3 fruit fly cellular contexts compared by ENCODE assay signal in the genomic region with DNA sequence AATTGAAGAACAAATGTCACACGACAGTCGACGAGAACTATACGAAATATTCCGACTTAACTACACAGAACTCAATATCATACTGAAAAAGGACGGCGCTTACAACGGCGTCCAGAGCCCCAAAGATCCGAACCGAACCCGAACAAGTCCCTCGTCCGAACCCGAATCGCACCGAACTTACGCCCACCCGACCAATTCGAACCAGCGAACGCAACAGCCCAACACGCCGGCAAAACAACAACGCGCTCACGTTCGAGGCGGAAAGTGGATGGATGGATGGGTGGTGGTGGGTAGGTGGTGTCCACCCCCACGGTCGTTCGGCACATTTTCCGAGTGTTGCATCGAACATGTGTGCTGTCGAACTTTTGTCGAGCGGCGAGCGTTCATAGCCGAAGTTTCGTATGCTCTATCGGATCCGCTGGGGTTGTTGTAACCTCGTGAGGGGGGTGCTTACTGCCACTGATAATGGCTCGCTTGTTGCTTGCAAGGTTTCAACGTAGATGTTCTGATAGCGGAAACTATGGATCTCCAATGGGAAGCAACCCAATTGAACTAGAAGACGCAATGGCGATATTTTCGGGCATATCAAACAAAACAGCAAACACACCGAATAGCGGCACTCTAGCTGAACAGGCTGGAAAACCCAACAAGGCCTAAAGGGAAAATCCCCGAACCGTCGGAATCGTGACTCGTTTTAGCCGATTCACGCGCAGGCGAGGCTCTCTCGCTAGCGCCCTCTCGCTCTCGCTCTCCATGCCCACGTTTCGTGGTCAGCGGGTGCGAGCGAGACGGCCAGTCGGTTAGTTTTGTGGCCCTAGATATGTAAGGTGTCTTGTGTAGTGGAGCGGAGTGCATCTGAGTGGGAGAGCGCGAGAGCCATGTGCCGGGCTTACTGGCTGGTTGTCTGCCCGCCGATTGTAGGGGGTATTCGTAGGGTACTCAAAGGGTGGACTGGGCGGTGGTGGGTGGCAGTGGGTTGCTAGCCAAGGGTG.
A peak's percentile ranks its signal among the peaks of the same experiment; 100 is the strongest.
TF ChIP-seq lines count a peak whose summit lies in the region.

No protein-coding gene starts in this region.

- no peak for TF ChIP-seq CTCF in whole organism, embryonic (GFP tag; optimal IDR thresholded peaks at IDR 0.05; lab: Kevin White, UChicago)

TF ChIP-seq in whole organism, adult, 20 proteins besides CTCF, POLR2A, EP300 and RAD21:
- TF ChIP-seq cnc (optimal IDR thresholded peaks at IDR 0.05; lab: Kevin White, UChicago) (no peak), CG7045 (GFP tag; optimal IDR thresholded peaks at IDR 0.05; lab: Kevin White, UChicago) (no peak), pad (GFP tag; optimal IDR thresholded peaks at IDR 0.05; lab: Kevin White, UChicago) (peak; percentile 30), cic (GFP tag; optimal IDR thresholded peaks at IDR 0.05; lab: Kevin White, UChicago) (no peak), ovo (GFP tag; optimal IDR thresholded peaks at IDR 0.05; lab: Kevin White, UChicago) (no peak)

TF ChIP-seq in whole organism, embryonic, 481 proteins besides CTCF, POLR2A, EP300 and RAD21 (continues in another document):
- TF ChIP-seq CG8478 (optimal IDR thresholded peaks at IDR 0.05; lab: Kevin White, UChicago), result peak; percentile 78
- TF ChIP-seq CG10462 (GFP tag; optimal IDR thresholded peaks at IDR 0.05; lab: Kevin White, UChicago), result no peak
- 0 out of 2 replicates have a peak, but pooled peaks have one; percentile 7 for TF ChIP-seq CG31224 (GFP tag; IDR thresholded peaks at IDR 0.05; lab: Robert Waterston, UW)
- no peak for TF ChIP-seq CG12744 (GFP tag; optimal IDR thresholded peaks at IDR 0.05; lab: Kevin White, UChicago)
- TF ChIP-seq Mad (GFP tag; optimal IDR thresholded peaks at IDR 0.05; lab: Kevin White, UChicago), result no peak
- peak; percentile 42 for TF ChIP-seq Nf-YC (tag; optimal IDR thresholded peaks at IDR 0.05; lab: Kevin White, UChicago)
- 0 out of 3 replicates have a peak, but pooled peaks have one; percentile 20 for TF ChIP-seq zfh1 (GFP tag; IDR thresholded peaks at IDR 0.05; lab: Robert Waterston, UW)
- no peak for TF ChIP-seq ap (GFP tag; IDR thresholded peaks at IDR 0.05; lab: Robert Waterston, UW)
- peak; percentile 11 for TF ChIP-seq CG18599 (GFP tag; optimal IDR thresholded peaks at IDR 0.05; lab: Kevin White, UChicago)
- 0 out of 2 replicates have a peak, but pooled peaks have one; percentile 14 for TF ChIP-seq peb (GFP tag; IDR thresholded peaks at IDR 0.05; lab: Robert Waterston, UW)
- peak; percentile 47 for TF ChIP-seq sug (tag; optimal IDR thresholded peaks at IDR 0.05; lab: Kevin White, UChicago)
- peak; percentile 91 for TF ChIP-seq CG1832 (GFP tag; optimal IDR thresholded peaks at IDR 0.05; lab: Kevin White, UChicago)
- TF ChIP-seq Jarid2 (GFP tag; optimal IDR thresholded peaks at IDR 0.05; lab: Kevin White, UChicago), result peak; percentile 76
- peak; percentile 20 for TF ChIP-seq lab (GFP tag; optimal IDR thresholded peaks at IDR 0.05; lab: Kevin White, UChicago)
- TF ChIP-seq CG17912 (GFP tag; optimal IDR thresholded peaks at IDR 0.05; lab: Kevin White, UChicago), result no peak
- peak; percentile 96 for TF ChIP-seq D19A (tag; optimal IDR thresholded peaks at IDR 0.05; lab: Kevin White, UChicago)
- TF ChIP-seq ci (GFP tag; IDR thresholded peaks at IDR 0.05; lab: Robert Waterston, UW), result peak; percentile 55; the same call in 2 of the 3 replicates
- TF ChIP-seq ewg (GFP tag; optimal IDR thresholded peaks at IDR 0.05; lab: Kevin White, UChicago), result peak; percentile 70
- 0 out of 4 replicates have a peak, but pooled peaks have one; percentile 62 for TF ChIP-seq chinmo (GFP tag; IDR thresholded peaks at IDR 0.05; lab: Robert Waterston, UW; ENCODE audit: partially characterized antibody)
- TF ChIP-seq Trl (optimal IDR thresholded peaks at IDR 0.05; lab: Kevin White, UChicago), result peak; percentile 47 to 52
- TF ChIP-seq Trl (GFP tag; optimal IDR thresholded peaks at IDR 0.05; lab: Kevin White, UChicago), result no peak
- TF ChIP-seq Deaf1 (tag; optimal IDR thresholded peaks at IDR 0.05; lab: Kevin White, UChicago), result peak; percentile 93
- peak; percentile 75 for TF ChIP-seq Med (GFP tag; lab: Kevin White, UChicago)
- TF ChIP-seq zen (tag; optimal IDR thresholded peaks at IDR 0.05; lab: Kevin White, UChicago), result no peak
- TF ChIP-seq sr (GFP tag; IDR thresholded peaks at IDR 0.05; lab: Robert Waterston, UW), result peak; percentile 58; the same call in 1 of the 3 replicates
- 0 out of 3 replicates have a peak, but pooled peaks have one; percentile 10 for TF ChIP-seq so (GFP tag; IDR thresholded peaks at IDR 0.05; lab: Robert Waterston, UW)
- 0 out of 2 replicates have a peak, but pooled peaks have one; percentile 12 for TF ChIP-seq bbx (GFP tag; IDR thresholded peaks at IDR 0.05; lab: Robert Waterston, UW; ENCODE audit: partially characterized antibody)
- peak; percentile 44 for TF ChIP-seq crol (GFP tag; IDR thresholded peaks at IDR 0.05; lab: Robert Waterston, UW)
- peak; percentile 84; the same call in 2 of the 3 replicates for TF ChIP-seq CG2199 (GFP tag; IDR thresholded peaks at IDR 0.05; lab: Robert Waterston, UW)
- peak; percentile 4 for TF ChIP-seq CG12769 (tag; optimal IDR thresholded peaks at IDR 0.05; lab: Kevin White, UChicago)
- peak; percentile 41; the same call in 1 of the 3 replicates for TF ChIP-seq Aef1 (GFP tag; IDR thresholded peaks at IDR 0.05; lab: Robert Waterston, UW)
- TF ChIP-seq chn (GFP tag; optimal IDR thresholded peaks at IDR 0.05; lab: Kevin White, UChicago), result peak; percentile 81
- peak; percentile 94 for TF ChIP-seq CG10321 (GFP tag; IDR thresholded peaks at IDR 0.05; lab: Robert Waterston, UW)
- peak; percentile 16; the same call in 1 of the 2 replicates for TF ChIP-seq ttk (GFP tag; IDR thresholded peaks at IDR 0.05; lab: Robert Waterston, UW)

TF ChIP-seq in whole organism, prepupa, 60 proteins besides CTCF, POLR2A, EP300 and RAD21:
- no peak for TF ChIP-seq acj6 (GFP tag; optimal IDR thresholded peaks at IDR 0.05; lab: Kevin White, UChicago)
- no peak for TF ChIP-seq Hr39 (GFP tag; optimal IDR thresholded peaks at IDR 0.05; lab: Kevin White, UChicago)
- no peak for TF ChIP-seq Smox (GFP tag; optimal IDR thresholded peaks at IDR 0.05; lab: Kevin White, UChicago)
- peak; percentile 21 for TF ChIP-seq Eip78C (GFP tag; lab: Kevin White, UChicago)
- no peak for TF ChIP-seq esn (GFP tag; optimal IDR thresholded peaks at IDR 0.05; lab: Kevin White, UChicago)
- no peak for TF ChIP-seq CG3919 (GFP tag; optimal IDR thresholded peaks at IDR 0.05; lab: Kevin White, UChicago)
- no peak for TF ChIP-seq CG16779 (tag; optimal IDR thresholded peaks at IDR 0.05; lab: Kevin White, UChicago)
- no peak for TF ChIP-seq CG11902 (GFP tag; optimal IDR thresholded peaks at IDR 0.05; lab: Kevin White, UChicago)
- peak; percentile 22 for TF ChIP-seq svp (GFP tag; lab: Kevin White, UChicago)
- no peak for TF ChIP-seq Hr4 (GFP tag; optimal IDR thresholded peaks at IDR 0.05; lab: Kevin White, UChicago)
- TF ChIP-seq CG10631 (GFP tag; optimal IDR thresholded peaks at IDR 0.05; lab: Kevin White, UChicago), result no peak
- no peak for TF ChIP-seq vri (GFP tag; optimal IDR thresholded peaks at IDR 0.05; lab: Kevin White, UChicago)
- no peak for TF ChIP-seq Blimp-1 (GFP tag; optimal IDR thresholded peaks at IDR 0.05; lab: Kevin White, UChicago)
- TF ChIP-seq net (GFP tag; optimal IDR thresholded peaks at IDR 0.05; lab: Kevin White, UChicago), result no peak
- TF ChIP-seq Met (GFP tag; optimal IDR thresholded peaks at IDR 0.05; lab: Kevin White, UChicago), result no peak
